Fruit fly (Drosophila melanogaster) whole organism, embryonic: ENCODE measurements around the gene Scgbeta.
A peak's percentile ranks its signal among the peaks of the same experiment; 100 is the strongest.

Experiments used
- Abd-B ChIP-seq: fragments of 200-800 bp; sonication (Bioruptor generic); optimal IDR thresholded peaks from 2 replicates; lab custom pipeline; 2018; ENCODE audit warnings: missing biosample characterization, mild to moderate bottlenecking, missing genetic modification characterization, moderate library complexity
- Adf1 ChIP-seq: fragments of 200-800 bp; sonication (Bioruptor generic); IDR thresholded peaks from 2 replicates; pipeline ENCODE4 v1.3.6; 2022; ENCODE audit warnings: missing biosample characterization, missing genetic modification characterization
- Antp ChIP-seq: fragments of 200-800 bp; sonication (Bioruptor generic); optimal IDR thresholded peaks from 3 replicates; lab custom pipeline; 2016; ENCODE audit warnings: missing biosample characterization, missing genetic modification characterization
- Asciz ChIP-seq: fragments of 200-800 bp; sonication (Bioruptor generic); optimal IDR thresholded peaks from 2 replicates; lab custom pipeline; 2017; ENCODE audit warnings: missing biosample characterization, mild to moderate bottlenecking, missing genetic modification characterization, missing genetic modification reagents
- Blimp-1 ChIP-seq: fragments of 200-800 bp; sonication (Bioruptor generic); optimal IDR thresholded peaks from 3 replicates; lab custom pipeline; 2018; ENCODE audit warnings: missing biosample characterization, missing genetic modification characterization, mild to moderate bottlenecking, moderate library complexity, missing genetic modification reagents
- CG12104 ChIP-seq: fragments of 200-800 bp; sonication (Bioruptor generic); optimal IDR thresholded peaks from 3 replicates; lab custom pipeline; 2016; ENCODE audit warnings: missing biosample characterization, missing genetic modification characterization
- CG12219 ChIP-seq: fragments of 200-800 bp; sonication (Bioruptor generic); optimal IDR thresholded peaks from 3 replicates; lab custom pipeline; 2018; ENCODE audit warnings: missing biosample characterization, mild to moderate bottlenecking, missing genetic modification characterization
- CG12299 ChIP-seq: fragments of 200-800 bp; sonication (Bioruptor generic); optimal IDR thresholded peaks from 2 replicates; lab custom pipeline; 2018; ENCODE audit warnings: missing biosample characterization, mild to moderate bottlenecking, missing genetic modification characterization
- CG15601 ChIP-seq: fragments of 200-800 bp; sonication (Bioruptor generic); optimal IDR thresholded peaks from 3 replicates; lab custom pipeline; 2019; ENCODE audit warnings: missing biosample characterization, mild to moderate bottlenecking, missing genetic modification characterization, moderate library complexity
- CG18619 ChIP-seq: fragments of 200-800 bp; sonication (Bioruptor generic); optimal IDR thresholded peaks from 3 replicates; lab custom pipeline; 2017; ENCODE audit warnings: missing biosample characterization, mild to moderate bottlenecking, missing genetic modification characterization
- CG2120 ChIP-seq: fragments of 200-800 bp; sonication (Bioruptor generic); optimal IDR thresholded peaks from 3 replicates; lab custom pipeline; 2016; ENCODE audit warnings: missing biosample characterization, missing genetic modification characterization
- CG2199 ChIP-seq: fragments of 200-800 bp; sonication (Bioruptor generic); IDR thresholded peaks from 3 replicates; pipeline ENCODE4 v1.3.6; 2022; ENCODE audit warnings: missing biosample characterization, missing genetic modification characterization
- CG7745 ChIP-seq: fragments of 200-800 bp; sonication (Bioruptor generic); optimal IDR thresholded peaks from 2 replicates; lab custom pipeline; 2018; ENCODE audit warnings: missing biosample characterization, mild to moderate bottlenecking, missing genetic modification characterization, moderate library complexity
- CG9609 ChIP-seq: fragments of 200-800 bp; sonication (Bioruptor generic); optimal IDR thresholded peaks from 3 replicates; lab custom pipeline; 2016; ENCODE audit warnings: missing biosample characterization, missing genetic modification characterization
- CG9727 ChIP-seq: fragments of 200-800 bp; sonication (Bioruptor generic); optimal IDR thresholded peaks from 3 replicates; lab custom pipeline; 2017; ENCODE audit warnings: missing biosample characterization, mild to moderate bottlenecking, missing genetic modification characterization
- CG9817 ChIP-seq: fragments of 200-800 bp; sonication (Bioruptor generic); optimal IDR thresholded peaks from 2 replicates; lab custom pipeline; 2018; ENCODE audit warnings: missing biosample characterization, mild to moderate bottlenecking, missing genetic modification characterization, moderate library complexity
- CrebB ChIP-seq: fragments of 200-800 bp; sonication (Bioruptor generic); optimal IDR thresholded peaks from 3 replicates; lab custom pipeline; 2018; ENCODE audit warnings: missing biosample characterization, mild to moderate bottlenecking, missing genetic modification characterization
- Dek ChIP-seq: fragments of 200-800 bp; sonication (Bioruptor generic); optimal IDR thresholded peaks from 3 replicates; lab custom pipeline; 2019; ENCODE audit warnings: missing biosample characterization, mild to moderate bottlenecking, missing genetic modification characterization, moderate library complexity
- Dref ChIP-seq: fragments of 200-800 bp; sonication (Bioruptor generic); IDR thresholded peaks from 2 replicates; pipeline ENCODE4 v1.3.6; 2022; ENCODE audit warnings: missing biosample characterization, missing genetic modification characterization
- Elba2 ChIP-seq: fragments of 200-800 bp; sonication (Bioruptor generic); optimal IDR thresholded peaks from 3 replicates; lab custom pipeline; 2016; ENCODE audit warnings: missing biosample characterization, missing genetic modification characterization
- HHEX ChIP-seq: fragments of 200-800 bp; sonication (Bioruptor generic); optimal IDR thresholded peaks from 3 replicates; lab custom pipeline; 2017; ENCODE audit warnings: missing biosample characterization, mild to moderate bottlenecking, missing genetic modification characterization, missing genetic modification reagents
- Jarid2 ChIP-seq: fragments of 200-800 bp; sonication (Bioruptor generic); optimal IDR thresholded peaks from 3 replicates; lab custom pipeline; 2017; ENCODE audit warnings: mild to moderate bottlenecking, missing biosample characterization, missing genetic modification reagents, missing genetic modification characterization
- Max ChIP-seq: fragments of 200-800 bp; sonication (Bioruptor generic); optimal IDR thresholded peaks from 2 replicates; lab custom pipeline; 2016; ENCODE audit warnings: missing biosample characterization, mild to moderate bottlenecking, missing genetic modification characterization
- Ravus ChIP-seq: fragments of 200-800 bp; sonication (Bioruptor generic); IDR thresholded peaks from 2 replicates; pipeline ENCODE4 v1.3.6; 2022; ENCODE audit warnings: missing biosample characterization, missing genetic modification characterization
- Sry-δ ChIP-seq: fragments of 200-800 bp; sonication (Bioruptor generic); optimal IDR thresholded peaks from 2 replicates; lab custom pipeline; 2016; ENCODE audit warnings: missing biosample characterization, missing genetic modification characterization
- al ChIP-seq: fragments of 200-800 bp; sonication (Bioruptor generic); IDR thresholded peaks from 2 replicates; pipeline ENCODE4 v1.3.6; 2022; ENCODE audit warnings: missing biosample characterization, missing genetic modification characterization
- ash1 ChIP-seq: fragments of 200-800 bp; sonication (Bioruptor generic); optimal IDR thresholded peaks from 2 replicates; lab custom pipeline; 2018; ENCODE audit warnings: missing biosample characterization, mild to moderate bottlenecking, missing genetic modification characterization
- bab2 ChIP-seq: fragments of 200-800 bp; sonication (Bioruptor generic); optimal IDR thresholded peaks from 2 replicates; lab custom pipeline; 2016; ENCODE audit warnings: missing biosample characterization, missing genetic modification characterization
- btn ChIP-seq: fragments of 200-800 bp; sonication (Bioruptor generic); optimal IDR thresholded peaks from 2 replicates; lab custom pipeline; 2016; ENCODE audit warnings: missing biosample characterization, missing genetic modification characterization
- cas ChIP-seq: fragments of 200-800 bp; sonication (Bioruptor generic); IDR thresholded peaks from 2 replicates; pipeline ENCODE4 v1.3.6; 2022; ENCODE audit warnings: missing biosample characterization, missing genetic modification characterization
- cg ChIP-seq: fragments of 200-800 bp; sonication (Bioruptor generic); optimal IDR thresholded peaks from 3 replicates; lab custom pipeline; 2019; ENCODE audit warnings: missing biosample characterization, mild to moderate bottlenecking, missing genetic modification characterization, moderate library complexity
- croc ChIP-seq: fragments of 200-800 bp; sonication (Bioruptor generic); conservative IDR thresholded peaks from 3 replicates; pipeline ENCODE4 v1.3.6; 2022; ENCODE audit warnings: missing biosample characterization, missing genetic modification characterization
- dysf ChIP-seq: fragments of 200-800 bp; sonication (Bioruptor generic); IDR thresholded peaks from 3 replicates; pipeline ENCODE4 v1.3.6; 2022; ENCODE audit warnings: missing biosample characterization, missing genetic modification characterization
- emc ChIP-seq: fragments of 200-800 bp; sonication (Bioruptor generic); optimal IDR thresholded peaks from 2 replicates; lab custom pipeline; 2016; ENCODE audit warnings: missing biosample characterization, missing genetic modification characterization
- en ChIP-seq: fragments of 200-800 bp; sonication (Bioruptor generic); optimal IDR thresholded peaks from 2 replicates; lab custom pipeline; 2016; ENCODE audit warnings: missing biosample characterization, missing genetic modification characterization
- ewg ChIP-seq: fragments of 200-800 bp; sonication (Bioruptor generic); optimal IDR thresholded peaks from 3 replicates; lab custom pipeline; 2017; ENCODE audit warnings: mild to moderate bottlenecking, missing biosample characterization, missing genetic modification reagents, missing genetic modification characterization
- fd96Cb ChIP-seq: fragments of 200-800 bp; sonication (Bioruptor generic); optimal IDR thresholded peaks from 2 replicates; lab custom pipeline; 2018; ENCODE audit warnings: missing biosample characterization, mild to moderate bottlenecking, missing genetic modification characterization, moderate library complexity
- gcm2 ChIP-seq: fragments of 200-800 bp; sonication (Bioruptor generic); optimal IDR thresholded peaks from 2 replicates; lab custom pipeline; 2016; ENCODE audit warnings: missing biosample characterization, missing genetic modification characterization
- insv ChIP-seq, 2 experiments: fragments of 200-800 bp; sonication (Bioruptor generic); optimal IDR thresholded peaks; 3 replicates each; lab custom pipeline; 2016 to 2018; ENCODE audit warnings: missing biosample characterization in 2 of 2, missing genetic modification characterization in 2 of 2
- jigr1 ChIP-seq: fragments of 200-800 bp; sonication (Bioruptor generic); IDR thresholded peaks from 3 replicates; pipeline ENCODE4 v1.3.6; 2022; ENCODE audit warnings: missing biosample characterization, missing genetic modification characterization
- jing ChIP-seq: fragments of 200-800 bp; sonication (Bioruptor generic); optimal IDR thresholded peaks from 2 replicates; lab custom pipeline; 2018; ENCODE audit warnings: missing biosample characterization, mild to moderate bottlenecking, missing genetic modification characterization
- org-1 ChIP-seq: fragments of 200-800 bp; sonication (Bioruptor generic); optimal IDR thresholded peaks from 2 replicates; lab custom pipeline; 2017; ENCODE audit warnings: missing biosample characterization, missing genetic modification characterization
- pb ChIP-seq: fragments of 200-800 bp; sonication (Bioruptor generic); optimal IDR thresholded peaks from 3 replicates; lab custom pipeline; 2016; ENCODE audit warnings: missing biosample characterization, missing genetic modification characterization
- ro ChIP-seq: fragments of 200-800 bp; sonication (Bioruptor generic); IDR thresholded peaks from 2 replicates; pipeline ENCODE4 v1.3.6; 2022; ENCODE audit warnings: missing biosample characterization, missing genetic modification characterization
- scrt ChIP-seq: fragments of 200-800 bp; sonication (Bioruptor generic); optimal IDR thresholded peaks from 2 replicates; lab custom pipeline; 2018; ENCODE audit warnings: missing biosample characterization, mild to moderate bottlenecking, missing genetic modification characterization, moderate library complexity
- sna ChIP-seq: fragments of 200-800 bp; sonication (Bioruptor generic); IDR thresholded peaks from 2 replicates; pipeline ENCODE4 v1.3.6; 2022; ENCODE audit warnings: missing biosample characterization, missing genetic modification characterization; ENCODE audit not compliant: partially characterized antibody
- sug ChIP-seq: fragments of 200-800 bp; optimal IDR thresholded peaks from 2 replicates; lab custom pipeline; 2019; ENCODE audit warnings: missing biosample characterization, mild to moderate bottlenecking, missing genetic modification characterization, moderate library complexity
- wdn ChIP-seq: fragments of 200-800 bp; sonication (Bioruptor generic); IDR thresholded peaks from 2 replicates; pipeline ENCODE4 v1.3.6; 2022; ENCODE audit warnings: missing biosample characterization, missing genetic modification characterization
- zfh2 ChIP-seq: fragments of 200-800 bp; sonication (Bioruptor generic); optimal IDR thresholded peaks from 2 replicates; lab custom pipeline; 2016; ENCODE audit warnings: missing biosample characterization, missing genetic modification characterization

The Scgbeta gene

DNA sequence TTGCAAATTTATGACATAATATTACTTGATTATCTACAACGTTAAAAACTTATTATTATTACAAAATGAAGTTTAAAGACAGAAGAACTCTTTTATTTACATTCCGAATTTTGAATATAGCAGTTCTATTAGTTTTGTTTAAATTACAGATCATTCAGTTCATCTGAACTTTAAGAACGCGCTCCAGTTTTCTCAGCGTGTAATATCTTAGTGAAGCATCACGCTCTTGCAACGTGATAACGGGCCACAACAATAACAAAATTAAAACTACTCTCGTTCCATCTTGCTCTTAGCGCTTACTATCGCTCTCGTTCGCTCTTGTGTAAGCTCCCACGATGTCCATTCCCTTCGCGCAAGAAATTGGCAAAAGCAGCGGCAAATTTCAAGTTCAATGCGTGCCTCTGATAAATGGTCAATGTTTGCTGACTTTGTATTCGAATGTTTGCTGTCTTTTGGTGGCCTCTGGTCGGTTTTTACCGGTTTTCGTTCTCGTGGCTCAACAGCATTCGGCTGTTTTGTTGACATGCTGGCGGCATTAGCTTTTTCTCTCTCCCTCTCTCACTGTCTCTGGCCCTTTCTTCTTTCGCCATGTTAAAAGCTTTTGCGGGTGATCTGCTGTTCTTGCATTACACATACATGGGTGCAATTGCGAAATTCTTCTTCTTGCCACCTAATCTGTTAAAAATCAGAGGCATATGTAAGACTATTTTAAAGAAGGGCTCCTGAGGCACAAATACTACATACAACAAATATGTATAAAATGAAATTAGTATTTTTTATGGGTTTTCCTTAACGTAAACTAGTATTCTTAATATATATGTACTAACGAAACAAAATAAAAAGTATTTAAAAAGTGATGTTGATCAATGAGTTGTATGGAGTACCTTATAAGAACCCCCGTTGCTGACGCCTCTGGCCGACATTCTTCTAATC is 20.6 kb upstream of the Scgbeta start (continued):
- TF ChIP-seq gcm2 (GFP tag; lab: Kevin White, UChicago): no peak
- no peak for TF ChIP-seq jing (GFP tag; lab: Kevin White, UChicago)
- TF ChIP-seq fd96Cb (tag; lab: Kevin White, UChicago): no peak
- peak; percentile 6 for TF ChIP-seq sug (tag; lab: Kevin White, UChicago)
- no peak for TF ChIP-seq CG12219 (GFP tag; lab: Kevin White, UChicago)
- peak; percentile 75 for TF ChIP-seq CG2120 (GFP tag; lab: Kevin White, UChicago)
- no peak for TF ChIP-seq CG9609 (GFP tag; lab: Kevin White, UChicago)
- TF ChIP-seq CG2199: no peak
- TF ChIP-seq cg: peak; percentile 9
- no peak for TF ChIP-seq btn (GFP tag; lab: Kevin White, UChicago)
- no peak for TF ChIP-seq ro (GFP tag; lab: Robert Waterston, UW)
- TF ChIP-seq Adf1 (GFP tag; lab: Robert Waterston, UW): no peak
- no peak for TF ChIP-seq Abd-B (GFP tag; lab: Kevin White, UChicago)
- peak; percentile 44 for TF ChIP-seq CG9727
- TF ChIP-seq CG12104 (GFP tag; lab: Kevin White, UChicago): no peak
- no peak for TF ChIP-seq croc (GFP tag; lab: Robert Waterston, UW)
- peak; percentile 21 for TF ChIP-seq zfh2 (GFP tag; lab: Kevin White, UChicago)
- TF ChIP-seq Dek (tag; lab: Kevin White, UChicago): peak; percentile 12
- TF ChIP-seq pb (GFP tag; lab: Kevin White, UChicago): no peak
- TF ChIP-seq jigr1: no peak
- peak; percentile 43; the same call in 1 of the 3 replicates for TF ChIP-seq dysf (GFP tag; lab: Robert Waterston, UW)
- TF ChIP-seq emc (GFP tag; lab: Kevin White, UChicago): no peak
- TF ChIP-seq Jarid2 (GFP tag; lab: Kevin White, UChicago): no peak
- TF ChIP-seq Dref (GFP tag; lab: Robert Waterston, UW): no peak
- TF ChIP-seq CrebB (tag; lab: Kevin White, UChicago): no peak
- TF ChIP-seq en: no peak
- TF ChIP-seq org-1 (GFP tag; lab: Kevin White, UChicago): peak; percentile 3
- no peak for TF ChIP-seq CG7745 (tag; lab: Kevin White, UChicago)
- TF ChIP-seq bab2: no peak
- TF ChIP-seq Blimp-1 (GFP tag; lab: Kevin White, UChicago): no peak
- no peak for TF ChIP-seq Antp
- peak; percentile 49 for TF ChIP-seq CG9817 (tag; lab: Kevin White, UChicago)
- TF ChIP-seq CG15601: no peak
- TF ChIP-seq CG18619 (GFP tag; lab: Kevin White, UChicago): no peak
- TF ChIP-seq Max: peak; percentile 23
- no peak for TF ChIP-seq CG12299 (tag; lab: Kevin White, UChicago)
- peak; percentile 5 for TF ChIP-seq HHEX
- TF ChIP-seq Ravus (GFP tag; lab: Robert Waterston, UW): no peak
- TF ChIP-seq cas (GFP tag; lab: Robert Waterston, UW): no peak
- no peak for TF ChIP-seq scrt (GFP tag; lab: Kevin White, UChicago)
- TF ChIP-seq Elba2: no peak
- no peak for TF ChIP-seq Asciz (GFP tag; lab: Kevin White, UChicago)
- no peak for TF ChIP-seq wdn (GFP tag; lab: Robert Waterston, UW)
- TF ChIP-seq Sry-δ (GFP tag; lab: Kevin White, UChicago): no peak
- no peak for TF ChIP-seq ash1 (GFP tag; lab: Kevin White, UChicago)
- TF ChIP-seq al (GFP tag; lab: Robert Waterston, UW): peak; percentile 23; the same call in 1 of the 2 replicates
- TF ChIP-seq insv (GFP tag; optimal IDR thresholded peaks at IDR 0.05; lab: Kevin White, UChicago): no peak
- no peak for TF ChIP-seq ewg (GFP tag; lab: Kevin White, UChicago)
- TF ChIP-seq sna (GFP tag; lab: Robert Waterston, UW): no peak
